Fruit fly (Drosophila melanogaster) whole organism, prepupa: ENCODE results near the gene Usp5.

Source experiments
- Blimp-1 ChIP-seq: fragments of 200-800 bp; sonication (Bioruptor generic); optimal IDR thresholded peaks from 3 replicates; lab custom pipeline; 2017; ENCODE audit warnings: missing biosample characterization, missing genetic modification characterization, mild to moderate bottlenecking, moderate library complexity, missing genetic modification reagents
- CG10631 ChIP-seq: fragments of 200-800 bp; sonication (Bioruptor generic); optimal IDR thresholded peaks from 2 replicates; lab custom pipeline; 2016; ENCODE audit warnings: missing biosample characterization, missing genetic modification characterization
- CG10669 ChIP-seq: fragments of 200-800 bp; sonication (Bioruptor generic); optimal IDR thresholded peaks from 3 replicates; lab custom pipeline; 2018; ENCODE audit warnings: missing biosample characterization, mild to moderate bottlenecking, missing genetic modification characterization, moderate library complexity
- CG11762 ChIP-seq: fragments of 200-800 bp; sonication (Bioruptor generic); optimal IDR thresholded peaks from 3 replicates; lab custom pipeline; 2016; ENCODE audit warnings: missing biosample characterization, missing genetic modification characterization; ENCODE audit not compliant: insufficient read depth
- CG15336 ChIP-seq: fragments of 200-800 bp; sonication (Bioruptor generic); IDR thresholded peaks from 2 replicates; pipeline ENCODE4 v1.3.6; 2022; ENCODE audit warnings: missing biosample characterization, missing genetic modification characterization
- CG1621 ChIP-seq: fragments of 200-800 bp; sonication (Bioruptor generic); optimal IDR thresholded peaks from 3 replicates; lab custom pipeline; 2018; ENCODE audit warnings: missing biosample characterization, mild to moderate bottlenecking, missing genetic modification characterization
- CG16779 ChIP-seq: fragments of 200-800 bp; sonication (Bioruptor generic); optimal IDR thresholded peaks from 3 replicates; lab custom pipeline; 2017; ENCODE audit warnings: missing biosample characterization, mild to moderate bottlenecking, missing genetic modification characterization
- CG3032 ChIP-seq: fragments of 200-800 bp; optimal IDR thresholded peaks from 2 replicates; lab custom pipeline; 2019; ENCODE audit warnings: missing biosample characterization, mild to moderate bottlenecking, missing genetic modification characterization, moderate library complexity
- CG31627 ChIP-seq: fragments of 200-800 bp; sonication (Bioruptor generic); optimal IDR thresholded peaks from 3 replicates; lab custom pipeline; 2016; ENCODE audit warnings: missing biosample characterization, missing genetic modification characterization
- CG34406 ChIP-seq: fragments of 200-800 bp; sonication (Bioruptor generic); optimal IDR thresholded peaks from 3 replicates; lab custom pipeline; 2016; ENCODE audit warnings: missing biosample characterization, missing genetic modification characterization
- CG3919 ChIP-seq: fragments of 200-800 bp; sonication (Bioruptor generic); optimal IDR thresholded peaks from 3 replicates; lab custom pipeline; 2016; ENCODE audit warnings: missing biosample characterization, missing genetic modification characterization
- CG4318 ChIP-seq: fragments of 200-800 bp; sonication (Bioruptor generic); optimal IDR thresholded peaks from 3 replicates; lab custom pipeline; 2017; ENCODE audit warnings: missing biosample characterization, mild to moderate bottlenecking, missing genetic modification characterization
- CG6163 ChIP-seq: fragments of 200-800 bp; sonication (Bioruptor generic); IDR thresholded peaks from 3 replicates; pipeline ENCODE4 v1.3.6; 2022; ENCODE audit warnings: missing biosample characterization, missing genetic modification characterization
- CG6276 ChIP-seq: fragments of 200-800 bp; sonication (Bioruptor generic); optimal IDR thresholded peaks from 2 replicates; lab custom pipeline; 2017; ENCODE audit warnings: missing biosample characterization, mild to moderate bottlenecking, missing genetic modification characterization
- CG6792 ChIP-seq: fragments of 200-800 bp; sonication (Bioruptor generic); optimal IDR thresholded peaks from 3 replicates; lab custom pipeline; 2016; ENCODE audit warnings: missing biosample characterization, missing genetic modification characterization
- CG6808 ChIP-seq: fragments of 200-800 bp; sonication (Bioruptor generic); optimal IDR thresholded peaks from 3 replicates; lab custom pipeline; 2017; ENCODE audit warnings: missing biosample characterization, missing genetic modification characterization, mild to moderate bottlenecking, moderate library complexity, missing genetic modification reagents
- CG6854 ChIP-seq: fragments of 200-800 bp; sonication (Bioruptor generic); optimal IDR thresholded peaks from 2 replicates; lab custom pipeline; 2017; ENCODE audit warnings: missing biosample characterization, mild to moderate bottlenecking, missing genetic modification characterization
- CG8119 ChIP-seq: fragments of 200-800 bp; sonication (Bioruptor generic); IDR thresholded peaks from 3 replicates; pipeline ENCODE4 v1.3.6; 2022; ENCODE audit warnings: missing biosample characterization, missing genetic modification characterization
- CG8319 ChIP-seq: fragments of 200-800 bp; sonication (Bioruptor generic); optimal IDR thresholded peaks from 3 replicates; lab custom pipeline; 2016; ENCODE audit warnings: missing biosample characterization, missing genetic modification characterization
- CG8632 ChIP-seq: fragments of 200-800 bp; sonication (Bioruptor generic); optimal IDR thresholded peaks from 3 replicates; lab custom pipeline; 2016; ENCODE audit warnings: missing biosample characterization, missing genetic modification characterization
- CG9139 ChIP-seq: fragments of 200-800 bp; sonication (Bioruptor generic); optimal IDR thresholded peaks from 3 replicates; lab custom pipeline; 2017; ENCODE audit warnings: missing biosample characterization, mild to moderate bottlenecking, missing genetic modification characterization
- Eip78C ChIP-seq: fragments of 200-800 bp; sonication (Bioruptor generic); peaks from one replicate; lab custom pipeline; 2016; ENCODE audit warnings: missing biosample characterization, missing genetic modification characterization
- Ets21C ChIP-seq: fragments of 200-800 bp; sonication (Bioruptor generic); optimal IDR thresholded peaks from 3 replicates; lab custom pipeline; 2016; ENCODE audit warnings: missing biosample characterization, missing genetic modification characterization
- Ets96B ChIP-seq: fragments of 200-800 bp; optimal IDR thresholded peaks from 2 replicates; lab custom pipeline; 2019; ENCODE audit warnings: missing biosample characterization, mild to moderate bottlenecking, missing genetic modification characterization, moderate library complexity
- Gug ChIP-seq: fragments of 200-800 bp; sonication (Bioruptor generic); IDR thresholded peaks from 2 replicates; pipeline ENCODE4 v1.3.6; 2022; ENCODE audit warnings: missing biosample characterization, missing genetic modification characterization
- Hr39 ChIP-seq: fragments of 200-800 bp; sonication (Bioruptor generic); optimal IDR thresholded peaks from 2 replicates; lab custom pipeline; 2016; ENCODE audit warnings: missing biosample characterization, missing genetic modification characterization
- OdsH ChIP-seq: fragments of 200-800 bp; sonication (Bioruptor generic); optimal IDR thresholded peaks from 3 replicates; lab custom pipeline; 2016; ENCODE audit warnings: missing biosample characterization, missing genetic modification characterization
- Smox ChIP-seq: fragments of 200-800 bp; sonication (Bioruptor generic); optimal IDR thresholded peaks from 3 replicates; lab custom pipeline; 2016; ENCODE audit warnings: missing biosample characterization, missing genetic modification characterization
- Sox102F ChIP-seq: fragments of 200-800 bp; sonication (Bioruptor generic); optimal IDR thresholded peaks from 2 replicates; lab custom pipeline; 2016; ENCODE audit warnings: missing biosample characterization, mild to moderate bottlenecking, missing genetic modification characterization
- Sox14 ChIP-seq: fragments of 200-800 bp; sonication (Bioruptor generic); optimal IDR thresholded peaks from 3 replicates; lab custom pipeline; 2016; ENCODE audit warnings: missing biosample characterization, missing genetic modification characterization
- Sox15 ChIP-seq: fragments of 200-800 bp; sonication (Bioruptor generic); optimal IDR thresholded peaks from 3 replicates; lab custom pipeline; 2016; ENCODE audit warnings: missing biosample characterization, missing genetic modification characterization
- achi ChIP-seq: fragments of 200-800 bp; sonication (Bioruptor generic); optimal IDR thresholded peaks from 3 replicates; lab custom pipeline; 2016; ENCODE audit warnings: missing biosample characterization, missing genetic modification characterization
- cyc ChIP-seq: fragments of 200-800 bp; sonication (Bioruptor generic); optimal IDR thresholded peaks from 3 replicates; lab custom pipeline; 2016; ENCODE audit warnings: missing biosample characterization, missing genetic modification characterization
- dac ChIP-seq: fragments of 200-800 bp; sonication (Bioruptor generic); optimal IDR thresholded peaks from 2 replicates; lab custom pipeline; 2017; ENCODE audit warnings: missing biosample characterization, mild to moderate bottlenecking, missing genetic modification characterization
- dsx ChIP-seq: fragments of 200-800 bp; optimal IDR thresholded peaks from 3 replicates; lab custom pipeline; 2019; ENCODE audit warnings: missing biosample characterization, mild to moderate bottlenecking, missing genetic modification characterization, moderate library complexity; ENCODE audit not compliant: poor library complexity, severe bottlenecking
- eg ChIP-seq: fragments of 200-800 bp; sonication (Bioruptor generic); IDR thresholded peaks from 3 replicates; pipeline ENCODE4 v1.3.6; 2022; ENCODE audit warnings: missing biosample characterization, missing genetic modification characterization
- esn ChIP-seq: fragments of 200-800 bp; sonication (Bioruptor generic); optimal IDR thresholded peaks from 2 replicates; lab custom pipeline; 2016; ENCODE audit warnings: missing biosample characterization, mild to moderate bottlenecking, missing genetic modification characterization, moderate library complexity
- fd59A ChIP-seq: fragments of 200-800 bp; sonication (Bioruptor generic); optimal IDR thresholded peaks from 2 replicates; lab custom pipeline; 2017; ENCODE audit warnings: missing biosample characterization, mild to moderate bottlenecking, missing genetic modification characterization, missing genetic modification reagents
- fkh ChIP-seq: fragments of 200-800 bp; sonication (Bioruptor generic); optimal IDR thresholded peaks from 3 replicates; lab custom pipeline; 2017; ENCODE audit warnings: missing biosample characterization, mild to moderate bottlenecking, missing genetic modification characterization, moderate library complexity
- lz ChIP-seq: fragments of 200-800 bp; sonication (Bioruptor generic); optimal IDR thresholded peaks from 3 replicates; lab custom pipeline; 2016; ENCODE audit warnings: missing biosample characterization, missing genetic modification characterization
- net ChIP-seq: fragments of 200-800 bp; sonication (Bioruptor generic); optimal IDR thresholded peaks from 3 replicates; lab custom pipeline; 2016; ENCODE audit warnings: missing biosample characterization, missing genetic modification characterization
- pdm3 ChIP-seq: fragments of 200-800 bp; sonication (Bioruptor generic); optimal IDR thresholded peaks from 3 replicates; lab custom pipeline; 2016; ENCODE audit warnings: missing biosample characterization, missing genetic modification characterization
- salr ChIP-seq, 2 experiments: fragments of 200-800 bp; sonication (Bioruptor generic); optimal IDR thresholded peaks; 3 replicates each; lab custom pipeline; 2016 to 2018; ENCODE audit warnings: missing biosample characterization in 2 of 2, missing genetic modification characterization in 2 of 2, mild to moderate bottlenecking in 1 of 2
- spab ChIP-seq: fragments of 200-800 bp; sonication (Bioruptor generic); optimal IDR thresholded peaks from 2 replicates; lab custom pipeline; 2017; ENCODE audit warnings: missing biosample characterization, mild to moderate bottlenecking, missing genetic modification characterization, missing genetic modification reagents
- ss ChIP-seq, 2 experiments: fragments of 200-800 bp; sonication (Bioruptor generic); optimal IDR thresholded peaks; 2 replicates in 1 of 2; 3 replicates in 1 of 2; lab custom pipeline; 2017 to 2018; ENCODE audit warnings: mild to moderate bottlenecking in 2 of 2, missing biosample characterization in 2 of 2, missing genetic modification characterization in 2 of 2, moderate library complexity in 1 of 2
- svp ChIP-seq: fragments of 200-800 bp; sonication (Bioruptor generic); peaks from one replicate; lab custom pipeline; 2016; ENCODE audit warnings: missing biosample characterization, missing genetic modification characterization
- vri ChIP-seq: fragments of 200-800 bp; sonication (Bioruptor generic); optimal IDR thresholded peaks from 3 replicates; lab custom pipeline; 2016; ENCODE audit warnings: missing biosample characterization, mild to moderate bottlenecking, missing genetic modification characterization

Gene Usp5

DNA sequence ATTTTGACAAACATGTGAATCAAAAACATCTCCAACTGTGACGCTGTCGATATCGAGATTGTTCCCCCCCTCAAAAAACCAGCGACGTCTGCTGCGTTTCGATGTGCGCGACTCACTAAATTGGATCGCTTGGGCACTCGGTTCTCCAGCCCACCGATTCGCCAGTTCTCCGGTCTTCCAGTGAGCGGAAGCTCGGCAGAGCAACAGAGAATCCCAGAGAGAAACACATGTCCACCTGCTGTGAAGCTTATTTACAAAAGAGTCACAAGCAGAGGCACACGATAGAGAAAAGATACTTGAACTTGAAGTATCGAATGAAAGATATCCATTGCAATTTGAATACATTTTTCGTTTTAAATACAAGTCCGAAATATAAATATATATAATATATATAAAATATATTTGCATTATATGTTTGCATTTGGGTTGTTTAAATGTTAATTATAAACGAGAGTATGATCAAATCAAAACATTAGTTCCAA lies 14.1 kb downstream of the Usp5 start:
- TF ChIP-seq salr (GFP tag; optimal IDR thresholded peaks at IDR 0.05; lab: Kevin White, UChicago) (no peak), achi (GFP tag; lab: Kevin White, UChicago) (peak; percentile 20), Ets96B (tag; lab: Kevin White, UChicago) (no peak), Eip78C (GFP tag; lab: Kevin White, UChicago) (peak; percentile 68), ss (GFP tag; optimal IDR thresholded peaks at IDR 0.05; lab: Kevin White, UChicago) (peak in 1 of 2 experiments; percentile 30), fkh (GFP tag; lab: Kevin White, UChicago) (peak; percentile 82), CG6808 (GFP tag; lab: Kevin White, UChicago) (peak; percentile 18), spab (GFP tag; lab: Kevin White, UChicago) (no peak), Sox102F (GFP tag; lab: Kevin White, UChicago) (peak; percentile 26), CG8119 (0 out of 3 replicates have a peak, but pooled peaks have one; percentile 18), dac (no peak), CG3919 (peak; percentile 9), CG15336 (GFP tag; lab: Robert Waterston, UW) (no peak), vri (GFP tag; lab: Kevin White, UChicago) (peak; percentile 0), Smox (GFP tag; lab: Kevin White, UChicago) (no peak), Gug (no peak), eg (GFP tag; lab: Robert Waterston, UW) (no peak), CG8319 (no peak), dsx (GFP tag; lab: Kevin White, UChicago) (peak; percentile 25), CG9139 (GFP tag; lab: Kevin White, UChicago) (peak; percentile 57), esn (no peak), CG6163 (GFP tag; lab: Robert Waterston, UW) (no peak), cyc (GFP tag; lab: Kevin White, UChicago) (no peak), CG3032 (tag; lab: Kevin White, UChicago) (no peak), net (GFP tag; lab: Kevin White, UChicago) (no peak), CG8632 (GFP tag; lab: Kevin White, UChicago) (no peak), CG6854 (GFP tag; lab: Kevin White, UChicago) (peak; percentile 18), pdm3 (GFP tag; lab: Kevin White, UChicago) (no peak), lz (GFP tag; lab: Kevin White, UChicago) (no peak), CG16779 (tag; lab: Kevin White, UChicago) (peak; percentile 23)

DNA sequence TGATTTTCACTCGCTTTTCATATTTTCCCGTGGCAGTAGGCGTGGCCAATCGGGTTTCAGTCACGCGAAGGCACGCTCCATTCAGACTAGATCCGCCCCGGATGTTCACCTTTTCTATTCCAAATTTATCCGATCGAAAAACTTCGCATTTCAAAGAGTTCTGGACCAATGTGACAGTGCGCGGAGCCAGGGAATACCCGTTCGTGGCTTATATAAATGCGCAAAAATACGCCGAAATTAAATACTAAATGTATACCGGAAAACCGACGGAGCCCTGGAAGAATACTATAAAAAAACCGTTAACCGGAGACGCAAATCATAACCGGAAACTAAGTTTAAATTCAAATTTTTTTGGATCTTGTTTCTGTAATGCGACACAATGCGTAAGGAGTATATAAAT lies 20.6 kb downstream of the Usp5 start, which contains the start of gene promL:
TSS of gene promL (minus strand) at position 181 of the 400 bp plus-strand sequence.
- TF ChIP-seq CG31627 (GFP tag; lab: Kevin White, UChicago) (peak; percentile 27), fd59A (GFP tag; lab: Kevin White, UChicago) (no peak), OdsH (no peak), Hr39 (GFP tag; lab: Kevin White, UChicago) (peak; percentile 16), CG6854 (GFP tag; lab: Kevin White, UChicago) (peak; percentile 54), CG10669 (GFP tag; lab: Kevin White, UChicago) (peak; percentile 6), CG11762 (GFP tag; lab: Kevin White, UChicago) (no peak), cyc (GFP tag; lab: Kevin White, UChicago) (peak; percentile 32), Sox15 (GFP tag; lab: Kevin White, UChicago) (no peak), Gug (no peak), Sox14 (GFP tag; lab: Kevin White, UChicago) (peak; percentile 78), CG16779 (tag; lab: Kevin White, UChicago) (peak; percentile 29), CG34406 (GFP tag; lab: Kevin White, UChicago) (no peak), Smox (GFP tag; lab: Kevin White, UChicago) (no peak), CG3032 (tag; lab: Kevin White, UChicago) (peak; percentile 21), Eip78C (GFP tag; lab: Kevin White, UChicago) (peak; percentile 87), CG6163 (GFP tag; lab: Robert Waterston, UW) (peak; percentile 74), dsx (GFP tag; lab: Kevin White, UChicago) (peak; percentile 72), CG8319 (no peak), esn (peak; percentile 65), svp (GFP tag; lab: Kevin White, UChicago) (no peak), CG6276 (GFP tag; lab: Kevin White, UChicago) (no peak), CG1621 (tag; lab: Kevin White, UChicago) (peak; percentile 88), CG4318 (GFP tag; lab: Kevin White, UChicago) (no peak), pdm3 (GFP tag; lab: Kevin White, UChicago) (no peak), Ets21C (GFP tag; lab: Kevin White, UChicago) (peak; percentile 19), Ets96B (tag; lab: Kevin White, UChicago) (no peak), CG10631 (GFP tag; lab: Kevin White, UChicago) (no peak), CG6808 (GFP tag; lab: Kevin White, UChicago) (peak; percentile 6), salr (GFP tag; optimal IDR thresholded peaks at IDR 0.05; lab: Kevin White, UChicago) (peak in 1 of 2 experiments; percentile 8), Blimp-1 (GFP tag; lab: Kevin White, UChicago) (no peak), dac (peak; percentile 0), CG6792 (no peak)
